Fruit fly (Drosophila melanogaster) whole organism, embryonic: ENCODE data around the gene wdb.
A peak's percentile ranks its signal among the peaks of the same experiment; 100 is the strongest.

Experiments used
- Ada2b ChIP-seq: fragments of 200-800 bp; sonication (Bioruptor generic); IDR thresholded peaks from 2 replicates; pipeline ENCODE4 v1.3.6; 2022; ENCODE audit warnings: missing biosample characterization, missing genetic modification characterization
- Awh ChIP-seq: fragments of 200-800 bp; sonication (Bioruptor generic); IDR thresholded peaks from 2 replicates; pipeline ENCODE4, ENCODE4 v1.3.6; 2022; ENCODE audit warnings: missing biosample characterization, missing genetic modification characterization
- Blimp-1 ChIP-seq: fragments of 200-800 bp; sonication (Bioruptor generic); optimal IDR thresholded peaks from 3 replicates; lab custom pipeline; 2018; ENCODE audit warnings: missing biosample characterization, missing genetic modification characterization, mild to moderate bottlenecking, moderate library complexity, missing genetic modification reagents
- BtbVII ChIP-seq: fragments of 200-800 bp; sonication (Bioruptor generic); optimal IDR thresholded peaks from 3 replicates; lab custom pipeline; 2017; ENCODE audit warnings: missing biosample characterization, mild to moderate bottlenecking, missing genetic modification characterization
- CG10543 ChIP-seq: fragments of 200-800 bp; sonication (Bioruptor generic); optimal IDR thresholded peaks from 3 replicates; lab custom pipeline; 2017; ENCODE audit warnings: missing biosample characterization, mild to moderate bottlenecking, missing genetic modification characterization, moderate library complexity
- CG11504 ChIP-seq: fragments of 200-800 bp; sonication (Bioruptor generic); optimal IDR thresholded peaks from 3 replicates; lab custom pipeline; 2019; ENCODE audit warnings: missing biosample characterization, mild to moderate bottlenecking, missing genetic modification characterization, moderate library complexity
- CG11723 ChIP-seq: fragments of 200-800 bp; sonication (Bioruptor generic); optimal IDR thresholded peaks from 2 replicates; lab custom pipeline; 2017; ENCODE audit warnings: missing biosample characterization, mild to moderate bottlenecking, missing genetic modification characterization
- CG12391 ChIP-seq: fragments of 200-800 bp; sonication (Bioruptor generic); optimal IDR thresholded peaks from 3 replicates; lab custom pipeline; 2018; ENCODE audit warnings: missing biosample characterization, mild to moderate bottlenecking, missing genetic modification characterization, moderate library complexity
- CG12769 ChIP-seq: fragments of 200-800 bp; sonication (Bioruptor generic); optimal IDR thresholded peaks from 2 replicates; lab custom pipeline; 2019; ENCODE audit warnings: missing biosample characterization, mild to moderate bottlenecking, missing genetic modification characterization, moderate library complexity
- CG17361 ChIP-seq: fragments of 200-800 bp; sonication (Bioruptor generic); IDR thresholded peaks from 3 replicates; pipeline ENCODE4 v1.3.6; 2022; ENCODE audit warnings: missing biosample characterization, missing genetic modification characterization
- CG17829 ChIP-seq: fragments of 200-800 bp; optimal IDR thresholded peaks from 2 replicates; lab custom pipeline; 2019; ENCODE audit warnings: missing biosample characterization, mild to moderate bottlenecking, missing genetic modification characterization, moderate library complexity
- CG1832 ChIP-seq: fragments of 200-800 bp; sonication (Bioruptor generic); optimal IDR thresholded peaks from 2 replicates; lab custom pipeline; 2017; ENCODE audit warnings: missing biosample characterization, mild to moderate bottlenecking, missing genetic modification characterization, inconsistent platforms
- CG18599 ChIP-seq: fragments of 200-800 bp; sonication (Bioruptor generic); optimal IDR thresholded peaks from 3 replicates; lab custom pipeline; 2017; ENCODE audit warnings: missing biosample characterization, missing genetic modification characterization, mild to moderate bottlenecking, moderate library complexity, missing genetic modification reagents
- CG30403 ChIP-seq: fragments of 200-800 bp; sonication (Bioruptor generic); optimal IDR thresholded peaks from 3 replicates; lab custom pipeline; 2016; ENCODE audit warnings: missing biosample characterization, missing genetic modification characterization
- CG34422 ChIP-seq: fragments of 200-800 bp; sonication (Bioruptor generic); IDR thresholded peaks from 3 replicates; pipeline ENCODE4 v1.3.6; 2022; ENCODE audit warnings: missing biosample characterization, missing genetic modification characterization
- CG4282 ChIP-seq: fragments of 200-800 bp; sonication (Bioruptor generic); optimal IDR thresholded peaks from 2 replicates; lab custom pipeline; 2016; ENCODE audit warnings: missing biosample characterization, missing genetic modification characterization
- CG43689 ChIP-seq: fragments of 200-800 bp; sonication (Bioruptor generic); IDR thresholded peaks from 2 replicates; pipeline ENCODE4 v1.3.6; 2022; ENCODE audit warnings: missing biosample characterization, missing genetic modification characterization
- CG4707 ChIP-seq: fragments of 200-800 bp; sonication (Bioruptor generic); optimal IDR thresholded peaks from 2 replicates; lab custom pipeline; 2018; ENCODE audit warnings: missing biosample characterization, mild to moderate bottlenecking, missing genetic modification characterization, moderate library complexity
- CG5953 ChIP-seq: fragments of 200-800 bp; sonication (Bioruptor generic); IDR thresholded peaks from 2 replicates; pipeline ENCODE4 v1.3.6; 2022; ENCODE audit warnings: missing biosample characterization, missing genetic modification characterization
- CG6175 ChIP-seq: fragments of 200-800 bp; sonication (Bioruptor generic); IDR thresholded peaks from 3 replicates; pipeline ENCODE4 v1.3.6; 2022; ENCODE audit warnings: missing biosample characterization, missing genetic modification characterization
- CG6254 ChIP-seq: fragments of 200-800 bp; sonication (Bioruptor generic); optimal IDR thresholded peaks from 3 replicates; lab custom pipeline; 2017; ENCODE audit warnings: mild to moderate bottlenecking, missing biosample characterization, missing genetic modification reagents, missing genetic modification characterization
- CG6813 ChIP-seq: fragments of 200-800 bp; sonication (Bioruptor generic); optimal IDR thresholded peaks from 2 replicates; lab custom pipeline; 2017; ENCODE audit warnings: missing biosample characterization, missing genetic modification characterization, mild to moderate bottlenecking, moderate library complexity, missing genetic modification reagents
- CG8478 ChIP-seq: fragments of >200 bp; optimal IDR thresholded peaks from 2 replicates; lab custom pipeline; 2018
- CoRest ChIP-seq: fragments of 200-800 bp; sonication (Bioruptor generic); optimal IDR thresholded peaks from 3 replicates; lab custom pipeline; 2018; ENCODE audit warnings: missing biosample characterization, mild to moderate bottlenecking, missing genetic modification characterization, moderate library complexity
- Dref ChIP-seq: fragments of 200-800 bp; sonication (Bioruptor generic); IDR thresholded peaks from 2 replicates; pipeline ENCODE4 v1.3.6; 2022; ENCODE audit warnings: missing biosample characterization, missing genetic modification characterization
- E2f1 ChIP-seq: fragments of 200-800 bp; sonication (Bioruptor generic); IDR thresholded peaks from 2 replicates; pipeline ENCODE4 v1.3.6; 2022; ENCODE audit warnings: missing biosample characterization, missing genetic modification characterization
- Elba2 ChIP-seq: fragments of 200-800 bp; sonication (Bioruptor generic); optimal IDR thresholded peaks from 3 replicates; lab custom pipeline; 2016; ENCODE audit warnings: missing biosample characterization, missing genetic modification characterization
- Fer1 ChIP-seq: fragments of 200-800 bp; sonication (Bioruptor generic); optimal IDR thresholded peaks from 2 replicates; lab custom pipeline; 2017; ENCODE audit warnings: missing biosample characterization, mild to moderate bottlenecking, missing genetic modification characterization
- H15 ChIP-seq: fragments of 200-800 bp; sonication (Bioruptor generic); IDR thresholded peaks from 3 replicates; pipeline ENCODE4 v1.3.6; 2022; ENCODE audit warnings: missing biosample characterization, missing genetic modification characterization
- Hey ChIP-seq: fragments of 200-800 bp; sonication (Bioruptor generic); optimal IDR thresholded peaks from 3 replicates; lab custom pipeline; 2018; ENCODE audit warnings: missing biosample characterization, mild to moderate bottlenecking, missing genetic modification characterization
- Neu2 ChIP-seq: fragments of 200-800 bp; sonication (Bioruptor generic); optimal IDR thresholded peaks from 3 replicates; lab custom pipeline; 2016; ENCODE audit warnings: missing biosample characterization, missing genetic modification characterization, borderline replicate concordance
- Vsx1 ChIP-seq: fragments of 200-800 bp; sonication (Bioruptor generic); optimal IDR thresholded peaks from 2 replicates; lab custom pipeline; 2017; ENCODE audit warnings: missing biosample characterization, mild to moderate bottlenecking, missing genetic modification characterization, missing genetic modification reagents
- ato ChIP-seq: fragments of 200-800 bp; sonication (Bioruptor generic); IDR thresholded peaks from 2 replicates; pipeline ENCODE4 v1.3.6; 2022; ENCODE audit warnings: missing biosample characterization, missing genetic modification characterization; ENCODE audit not compliant: partially characterized antibody
- bab2 ChIP-seq: fragments of 200-800 bp; sonication (Bioruptor generic); optimal IDR thresholded peaks from 2 replicates; lab custom pipeline; 2016; ENCODE audit warnings: missing biosample characterization, missing genetic modification characterization
- cas ChIP-seq: fragments of 200-800 bp; sonication (Bioruptor generic); IDR thresholded peaks from 2 replicates; pipeline ENCODE4 v1.3.6; 2022; ENCODE audit warnings: missing biosample characterization, missing genetic modification characterization
- chif ChIP-seq, 2 experiments: fragments of 200-800 bp; sonication (Bioruptor generic); optimal IDR thresholded peaks; 3 replicates each; lab custom pipeline; 2016; ENCODE audit warnings: missing biosample characterization in 2 of 2, missing genetic modification characterization in 2 of 2
- cwo ChIP-seq: fragments of 200-800 bp; sonication (Bioruptor generic); optimal IDR thresholded peaks from 3 replicates; lab custom pipeline; 2017; ENCODE audit warnings: missing biosample characterization, missing genetic modification characterization, mild to moderate bottlenecking, moderate library complexity, missing genetic modification reagents
- dati ChIP-seq: fragments of 200-800 bp; sonication (Bioruptor generic); IDR thresholded peaks from 2 replicates; pipeline ENCODE4 v1.3.6; 2022; ENCODE audit warnings: missing biosample characterization, missing genetic modification characterization
- dpn ChIP-seq, 2 experiments: fragments of 200-800 bp; sonication (Bioruptor generic); optimal IDR thresholded peaks; 3 replicates each; lab custom pipeline; 2016; ENCODE audit warnings: missing biosample characterization in 2 of 2, missing genetic modification characterization in 2 of 2
- h ChIP-seq: fragments of >200 bp; optimal IDR thresholded peaks from 2 replicates; lab custom pipeline; 2017
- ham ChIP-seq: fragments of 200-800 bp; sonication (Bioruptor generic); IDR thresholded peaks from 2 replicates; pipeline ENCODE4 v1.3.6; 2022; ENCODE audit warnings: missing biosample characterization, missing genetic modification characterization
- nau ChIP-seq: fragments of 200-800 bp; sonication (Bioruptor generic); optimal IDR thresholded peaks from 3 replicates; lab custom pipeline; 2017; ENCODE audit warnings: missing biosample characterization, mild to moderate bottlenecking, missing genetic modification characterization, missing genetic modification reagents
- repo ChIP-seq: fragments of 200-800 bp; sonication (Bioruptor generic); optimal IDR thresholded peaks from 2 replicates; lab custom pipeline; 2016; ENCODE audit warnings: missing biosample characterization, missing genetic modification characterization
- salm ChIP-seq: fragments of 200-800 bp; sonication (Bioruptor generic); optimal IDR thresholded peaks from 2 replicates; lab custom pipeline; 2018; ENCODE audit warnings: missing biosample characterization, mild to moderate bottlenecking, missing genetic modification characterization
- seq ChIP-seq: fragments of 200-800 bp; sonication (Bioruptor generic); IDR thresholded peaks from 2 replicates; pipeline ENCODE4 v1.3.6; 2022; ENCODE audit warnings: missing biosample characterization, missing genetic modification characterization
- sim ChIP-seq: fragments of 200-800 bp; sonication (Bioruptor generic); IDR thresholded peaks from 2 replicates; pipeline ENCODE4 v1.3.6; 2022; ENCODE audit warnings: missing biosample characterization, missing genetic modification characterization
- sima ChIP-seq: fragments of 200-800 bp; sonication (Bioruptor generic); optimal IDR thresholded peaks from 2 replicates; lab custom pipeline; 2016; ENCODE audit warnings: missing biosample characterization, missing genetic modification characterization
- sr ChIP-seq: fragments of 200-800 bp; sonication (Bioruptor generic); IDR thresholded peaks from 3 replicates; pipeline ENCODE4 v1.3.6; 2022; ENCODE audit warnings: missing biosample characterization, missing genetic modification characterization
- tap ChIP-seq: fragments of 200-800 bp; optimal IDR thresholded peaks from 3 replicates; lab custom pipeline; 2019; ENCODE audit warnings: missing biosample characterization, mild to moderate bottlenecking, missing genetic modification characterization, moderate library complexity
- tin ChIP-seq: fragments of 200-800 bp; sonication (Bioruptor generic); optimal IDR thresholded peaks from 3 replicates; lab custom pipeline; 2016; ENCODE audit warnings: missing biosample characterization, missing genetic modification characterization
- toy ChIP-seq: fragments of 200-800 bp; sonication (Bioruptor generic); IDR thresholded peaks from 2 replicates; pipeline ENCODE4 v1.3.6; 2022; ENCODE audit warnings: missing biosample characterization, missing genetic modification characterization
- usp ChIP-seq: fragments of >200 bp; optimal IDR thresholded peaks from 2 replicates; lab custom pipeline; 2017; ENCODE audit warnings: missing biosample characterization, missing genetic modification characterization
- vvl ChIP-seq: fragments of 200-800 bp; sonication (Bioruptor generic); IDR thresholded peaks from 2 replicates; pipeline ENCODE4 v1.3.6; 2022; ENCODE audit warnings: missing biosample characterization, missing genetic modification characterization

Gene wdb

dm6 chr3R:27613814-27614213 lies 31.8 kb upstream of the wdb start (continued):
- TF ChIP-seq CG6254 (GFP tag; lab: Kevin White, UChicago): no peak
- peak; percentile 70 for TF ChIP-seq CG11504 (tag; lab: Kevin White, UChicago)
- TF ChIP-seq Fer1 (GFP tag; lab: Kevin White, UChicago): peak; percentile 59
- no peak for TF ChIP-seq Neu2 (GFP tag; lab: Kevin White, UChicago)
- no peak for TF ChIP-seq CG4282 (GFP tag; lab: Kevin White, UChicago)
- TF ChIP-seq Ada2b (GFP tag; lab: Robert Waterston, UW): 0 out of 2 replicates have a peak, but pooled peaks have one; percentile 26
- no peak for TF ChIP-seq CG8478 (lab: Kevin White, UChicago)
- TF ChIP-seq CG18599: peak; percentile 76
- 0 out of 2 replicates have a peak, but pooled peaks have one; percentile 16 for TF ChIP-seq vvl (GFP tag; lab: Robert Waterston, UW)
- TF ChIP-seq dpn (GFP tag; optimal IDR thresholded peaks at IDR 0.05; lab: Kevin White, UChicago): no peak
- no peak for TF ChIP-seq H15 (GFP tag; lab: Robert Waterston, UW)
- no peak for TF ChIP-seq repo (GFP tag; lab: Kevin White, UChicago)
- no peak for TF ChIP-seq Dref (GFP tag; lab: Robert Waterston, UW)
- TF ChIP-seq CG43689 (GFP tag; lab: Robert Waterston, UW): no peak
- TF ChIP-seq nau: no peak
- TF ChIP-seq CG5953: no peak; the same call in 1 of the 2 replicates
- TF ChIP-seq cas: no peak
- no peak for TF ChIP-seq tin (GFP tag; lab: Kevin White, UChicago)
- TF ChIP-seq salm (tag; lab: Kevin White, UChicago): no peak
- TF ChIP-seq E2f1 (GFP tag; lab: Robert Waterston, UW): no peak
- TF ChIP-seq CG17361: no peak
- TF ChIP-seq CG34422 (GFP tag; lab: Robert Waterston, UW): peak; percentile 29; the same call in 1 of the 3 replicates
- TF ChIP-seq Awh (GFP tag; lab: Robert Waterston, UW): no peak
- no peak for TF ChIP-seq chif (GFP tag; optimal IDR thresholded peaks at IDR 0.05; lab: Kevin White, UChicago)
- peak; percentile 39 for TF ChIP-seq Blimp-1 (GFP tag; lab: Kevin White, UChicago)
- no peak for TF ChIP-seq CG11723
- peak; percentile 25 for TF ChIP-seq BtbVII (GFP tag; lab: Kevin White, UChicago)
- no peak for TF ChIP-seq usp (GFP tag; lab: Kevin White, UChicago)
- TF ChIP-seq sim: no peak
- TF ChIP-seq toy (GFP tag; lab: Robert Waterston, UW): no peak
- TF ChIP-seq ato (GFP tag; lab: Robert Waterston, UW): no peak
- no peak for TF ChIP-seq Elba2
- peak; percentile 21 for TF ChIP-seq CG6813
- TF ChIP-seq dati (GFP tag; lab: Robert Waterston, UW): no peak
- TF ChIP-seq h (lab: Kevin White, UChicago): no peak
- no peak for TF ChIP-seq ham (GFP tag; lab: Robert Waterston, UW)
- TF ChIP-seq sr (GFP tag; lab: Robert Waterston, UW): no peak
- TF ChIP-seq Hey (tag; lab: Kevin White, UChicago): no peak
- TF ChIP-seq CG12391: no peak
- peak; percentile 30 for TF ChIP-seq tap (tag; lab: Kevin White, UChicago)
- no peak for TF ChIP-seq CG12769 (tag; lab: Kevin White, UChicago)
- no peak for TF ChIP-seq sima
- no peak for TF ChIP-seq CG10543 (GFP tag; lab: Kevin White, UChicago)
- TF ChIP-seq CG6175 (GFP tag; lab: Robert Waterston, UW): no peak
- TF ChIP-seq CG17829 (tag; lab: Kevin White, UChicago): no peak
- no peak for TF ChIP-seq bab2
- TF ChIP-seq CoRest (tag; lab: Kevin White, UChicago): no peak
- TF ChIP-seq cwo: peak; percentile 42
- no peak for TF ChIP-seq seq (GFP tag; lab: Robert Waterston, UW)
- no peak for TF ChIP-seq CG4707
- no peak for TF ChIP-seq Vsx1 (GFP tag; lab: Kevin White, UChicago)
- TF ChIP-seq CG30403: no peak
- no peak for TF ChIP-seq CG1832 (GFP tag; lab: Kevin White, UChicago)
